Fruit fly (Drosophila melanogaster) whole organism, embryonic: Measurements from ENCODE around the gene Peritrophin-15a.

Experiments
- BEAF-32 ChIP-seq: fragments of 200-800 bp; sonication (Bioruptor generic); optimal IDR thresholded peaks from 3 replicates; lab custom pipeline; 2017; ENCODE audit warnings: missing biosample characterization, missing genetic modification characterization, mild to moderate bottlenecking, moderate library complexity, missing genetic modification reagents
- CG11695 ChIP-seq: fragments of 200-800 bp; sonication (Bioruptor generic); IDR thresholded peaks from 3 replicates; pipeline ENCODE4 v1.3.6; 2022; ENCODE audit warnings: missing biosample characterization, missing genetic modification characterization
- CG13775 ChIP-seq: fragments of 200-800 bp; sonication (Bioruptor generic); optimal IDR thresholded peaks from 3 replicates; lab custom pipeline; 2017; ENCODE audit warnings: missing biosample characterization, mild to moderate bottlenecking, missing genetic modification characterization
- CG1603 ChIP-seq: fragments of 200-800 bp; sonication (Bioruptor generic); optimal IDR thresholded peaks from 2 replicates; lab custom pipeline; 2019; ENCODE audit warnings: missing biosample characterization, mild to moderate bottlenecking, missing genetic modification characterization, moderate library complexity
- CG17186 ChIP-seq: fragments of 200-800 bp; sonication (Bioruptor generic); optimal IDR thresholded peaks from 3 replicates; lab custom pipeline; 2017; ENCODE audit warnings: missing biosample characterization, missing genetic modification reagents, missing genetic modification characterization
- CG17802 ChIP-seq: fragments of 200-800 bp; sonication (Bioruptor generic); optimal IDR thresholded peaks from 2 replicates; lab custom pipeline; 2018; ENCODE audit warnings: missing biosample characterization, mild to moderate bottlenecking, missing genetic modification characterization, moderate library complexity
- CG2120 ChIP-seq: fragments of 200-800 bp; sonication (Bioruptor generic); optimal IDR thresholded peaks from 3 replicates; lab custom pipeline; 2016; ENCODE audit warnings: missing biosample characterization, missing genetic modification characterization
- CG2199 ChIP-seq: fragments of 200-800 bp; sonication (Bioruptor generic); IDR thresholded peaks from 3 replicates; pipeline ENCODE4 v1.3.6; 2022; ENCODE audit warnings: missing biosample characterization, missing genetic modification characterization
- CG34224 ChIP-seq: fragments of 200-800 bp; sonication (Bioruptor generic); IDR thresholded peaks from 3 replicates; pipeline ENCODE4 v1.3.6; 2022; ENCODE audit warnings: missing biosample characterization, missing genetic modification characterization; ENCODE audit not compliant: partially characterized antibody
- CG34376 ChIP-seq: fragments of 200-800 bp; sonication (Bioruptor generic); optimal IDR thresholded peaks from 2 replicates; lab custom pipeline; 2018; ENCODE audit warnings: missing biosample characterization, mild to moderate bottlenecking, missing genetic modification characterization
- CG4424 ChIP-seq: fragments of 200-800 bp; sonication (Bioruptor generic); optimal IDR thresholded peaks from 3 replicates; lab custom pipeline; 2016; ENCODE audit warnings: missing biosample characterization, missing genetic modification characterization
- CG4730 ChIP-seq: fragments of 200-800 bp; sonication (Bioruptor generic); IDR thresholded peaks from 2 replicates; pipeline ENCODE4 v1.3.6; 2022; ENCODE audit warnings: missing biosample characterization, missing genetic modification characterization
- CG5180 ChIP-seq: fragments of 200-800 bp; sonication (Bioruptor generic); optimal IDR thresholded peaks from 3 replicates; lab custom pipeline; 2017; ENCODE audit warnings: missing biosample characterization, missing genetic modification characterization, mild to moderate bottlenecking, moderate library complexity, missing genetic modification reagents
- CG6254 ChIP-seq: fragments of 200-800 bp; sonication (Bioruptor generic); optimal IDR thresholded peaks from 3 replicates; lab custom pipeline; 2017; ENCODE audit warnings: mild to moderate bottlenecking, missing biosample characterization, missing genetic modification reagents, missing genetic modification characterization
- CG6272 ChIP-seq: fragments of 200-800 bp; sonication (Bioruptor generic); IDR thresholded peaks from 2 replicates; pipeline ENCODE4 v1.3.6; 2022; ENCODE audit warnings: missing biosample characterization, missing genetic modification characterization
- CG7357 ChIP-seq: fragments of 200-800 bp; sonication (Bioruptor generic); IDR thresholded peaks from 3 replicates; pipeline ENCODE4 v1.3.6; 2022; ENCODE audit warnings: missing biosample characterization, missing genetic modification characterization
- CG7786 ChIP-seq: fragments of 200-800 bp; sonication (Bioruptor generic); optimal IDR thresholded peaks from 2 replicates; lab custom pipeline; 2016; ENCODE audit warnings: missing biosample characterization, missing genetic modification characterization
- Drgx ChIP-seq: fragments of 200-800 bp; sonication (Bioruptor generic); IDR thresholded peaks from 2 replicates; pipeline ENCODE4 v1.3.6; 2022; ENCODE audit warnings: missing biosample characterization, missing genetic modification characterization
- E2f1 ChIP-seq: fragments of 200-800 bp; sonication (Bioruptor generic); IDR thresholded peaks from 2 replicates; pipeline ENCODE4 v1.3.6; 2022; ENCODE audit warnings: missing biosample characterization, missing genetic modification characterization
- H15 ChIP-seq: fragments of 200-800 bp; sonication (Bioruptor generic); IDR thresholded peaks from 3 replicates; pipeline ENCODE4 v1.3.6; 2022; ENCODE audit warnings: missing biosample characterization, missing genetic modification characterization
- HmgZ ChIP-seq: fragments of 200-800 bp; sonication (Bioruptor generic); optimal IDR thresholded peaks from 2 replicates; lab custom pipeline; 2018; ENCODE audit warnings: missing biosample characterization, mild to moderate bottlenecking, missing genetic modification characterization
- Hr39 ChIP-seq: fragments of >200 bp; optimal IDR thresholded peaks from 2 replicates; lab custom pipeline; 2017
- MBD-R2 ChIP-seq: fragments of 200-800 bp; sonication (Bioruptor generic); IDR thresholded peaks from 2 replicates; pipeline ENCODE4 v1.3.6; 2022; ENCODE audit warnings: missing biosample characterization, missing genetic modification characterization
- Nf-YC ChIP-seq: fragments of 200-800 bp; optimal IDR thresholded peaks from 3 replicates; lab custom pipeline; 2019; ENCODE audit warnings: missing biosample characterization, mild to moderate bottlenecking, missing genetic modification characterization, moderate library complexity
- Sry-β ChIP-seq: fragments of 200-800 bp; sonication (Bioruptor generic); optimal IDR thresholded peaks from 2 replicates; lab custom pipeline; 2018; ENCODE audit warnings: missing biosample characterization, mild to moderate bottlenecking, missing genetic modification characterization, moderate library complexity
- bcd ChIP-seq: fragments of 200-800 bp; sonication (Bioruptor generic); optimal IDR thresholded peaks from 2 replicates; lab custom pipeline; 2017; ENCODE audit warnings: missing biosample characterization, mild to moderate bottlenecking, missing genetic modification characterization
- bowl ChIP-seq: fragments of 200-800 bp; sonication (Bioruptor generic); IDR thresholded peaks from 2 replicates; pipeline ENCODE4 v1.3.6; 2022; ENCODE audit warnings: missing biosample characterization, missing genetic modification characterization
- corto ChIP-seq: fragments of 200-800 bp; sonication (Bioruptor generic); optimal IDR thresholded peaks from 2 replicates; lab custom pipeline; 2016; ENCODE audit warnings: missing biosample characterization, mild to moderate bottlenecking, missing genetic modification characterization, moderate library complexity
- fd96Cb ChIP-seq: fragments of 200-800 bp; sonication (Bioruptor generic); optimal IDR thresholded peaks from 2 replicates; lab custom pipeline; 2018; ENCODE audit warnings: missing biosample characterization, mild to moderate bottlenecking, missing genetic modification characterization, moderate library complexity
- gce ChIP-seq: fragments of 200-800 bp; sonication (Bioruptor generic); IDR thresholded peaks from 3 replicates; pipeline ENCODE4 v1.3.6; 2022; ENCODE audit warnings: missing biosample characterization, missing genetic modification characterization
- grau ChIP-seq: fragments of 200-800 bp; optimal IDR thresholded peaks from 3 replicates; lab custom pipeline; 2019; ENCODE audit warnings: missing biosample characterization, mild to moderate bottlenecking, missing genetic modification characterization, moderate library complexity
- grn ChIP-seq: fragments of 200-800 bp; sonication (Bioruptor generic); optimal IDR thresholded peaks from 3 replicates; lab custom pipeline; 2017; ENCODE audit warnings: missing biosample characterization, missing genetic modification characterization
- gro ChIP-seq: fragments of 200-800 bp; sonication (Bioruptor generic); optimal IDR thresholded peaks from 2 replicates; lab custom pipeline; 2016; ENCODE audit warnings: missing biosample characterization, missing genetic modification characterization
- hbn ChIP-seq: fragments of 200-800 bp; sonication (Bioruptor generic); IDR thresholded peaks from 2 replicates; pipeline ENCODE4 v1.3.6; 2022; ENCODE audit warnings: missing biosample characterization, missing genetic modification characterization; ENCODE audit not compliant: partially characterized antibody
- lbe ChIP-seq: fragments of 200-800 bp; sonication (Bioruptor generic); optimal IDR thresholded peaks from 2 replicates; lab custom pipeline; 2016; ENCODE audit warnings: missing biosample characterization, mild to moderate bottlenecking, missing genetic modification characterization
- lola ChIP-seq, 3 experiments: fragments of >200 bp in 2 of 3; fragments of 200-800 bp in 1 of 3; sonication (Bioruptor generic) in 1 of 3; optimal IDR thresholded peaks; 2 replicates each; lab custom pipeline; 2017 to 2019; ENCODE audit warnings: missing biosample characterization in 3 of 3, missing genetic modification characterization in 3 of 3, mild to moderate bottlenecking in 1 of 3, moderate library complexity in 1 of 3
- oc ChIP-seq: fragments of 200-800 bp; sonication (Bioruptor generic); optimal IDR thresholded peaks from 2 replicates; lab custom pipeline; 2018; ENCODE audit warnings: missing biosample characterization, mild to moderate bottlenecking, missing genetic modification characterization, moderate library complexity
- odd ChIP-seq: fragments of 200-800 bp; sonication (Bioruptor generic); optimal IDR thresholded peaks from 2 replicates; lab custom pipeline; 2017; ENCODE audit warnings: missing biosample characterization, mild to moderate bottlenecking, missing genetic modification characterization
- onecut ChIP-seq: fragments of 200-800 bp; sonication (Bioruptor generic); IDR thresholded peaks from 2 replicates; pipeline ENCODE4 v1.3.6; 2022; ENCODE audit warnings: missing biosample characterization, missing genetic modification characterization
- peb ChIP-seq: fragments of 200-800 bp; sonication (Bioruptor generic); IDR thresholded peaks from 2 replicates; pipeline ENCODE4 v1.3.6; 2022; ENCODE audit warnings: missing biosample characterization, missing genetic modification characterization
- pzg ChIP-seq: fragments of 200-800 bp; sonication (Bioruptor generic); optimal IDR thresholded peaks from 3 replicates; lab custom pipeline; 2018; ENCODE audit warnings: missing biosample characterization, mild to moderate bottlenecking, missing genetic modification characterization, moderate library complexity
- salm ChIP-seq: fragments of 200-800 bp; sonication (Bioruptor generic); optimal IDR thresholded peaks from 2 replicates; lab custom pipeline; 2018; ENCODE audit warnings: missing biosample characterization, mild to moderate bottlenecking, missing genetic modification characterization
- sim ChIP-seq: fragments of 200-800 bp; sonication (Bioruptor generic); IDR thresholded peaks from 2 replicates; pipeline ENCODE4 v1.3.6; 2022; ENCODE audit warnings: missing biosample characterization, missing genetic modification characterization
- slp2 ChIP-seq: fragments of 200-800 bp; sonication (Bioruptor generic); optimal IDR thresholded peaks from 2 replicates; lab custom pipeline; 2016; ENCODE audit warnings: missing biosample characterization, missing genetic modification characterization
- ssp ChIP-seq: fragments of 200-800 bp; sonication (Bioruptor generic); IDR thresholded peaks from 2 replicates; pipeline ENCODE4 v1.3.6; 2022; ENCODE audit warnings: missing biosample characterization, missing genetic modification characterization
- trh ChIP-seq: fragments of 200-800 bp; sonication (Bioruptor generic); optimal IDR thresholded peaks from 2 replicates; lab custom pipeline; 2016; ENCODE audit warnings: missing biosample characterization, missing genetic modification characterization
- ttk ChIP-seq: fragments of 200-800 bp; sonication (Bioruptor generic); IDR thresholded peaks from 2 replicates; pipeline ENCODE4 v2.1.2; 2022; ENCODE audit warnings: missing biosample characterization, missing genetic modification characterization
- vfl ChIP-seq: fragments of 200-800 bp; sonication (Bioruptor generic); optimal IDR thresholded peaks from 2 replicates; lab custom pipeline; 2016; ENCODE audit warnings: missing biosample characterization, missing genetic modification characterization
- wor ChIP-seq: fragments of 200-800 bp; sonication (Bioruptor generic); IDR thresholded peaks from 2 replicates; pipeline ENCODE4 v1.3.6; 2022; ENCODE audit warnings: missing biosample characterization, missing genetic modification characterization
- zfh1 ChIP-seq: fragments of 200-800 bp; sonication (Bioruptor generic); IDR thresholded peaks from 3 replicates; pipeline ENCODE4 v1.3.6; 2022; ENCODE audit warnings: missing biosample characterization, missing genetic modification characterization

The Peritrophin-15a gene

DNA sequence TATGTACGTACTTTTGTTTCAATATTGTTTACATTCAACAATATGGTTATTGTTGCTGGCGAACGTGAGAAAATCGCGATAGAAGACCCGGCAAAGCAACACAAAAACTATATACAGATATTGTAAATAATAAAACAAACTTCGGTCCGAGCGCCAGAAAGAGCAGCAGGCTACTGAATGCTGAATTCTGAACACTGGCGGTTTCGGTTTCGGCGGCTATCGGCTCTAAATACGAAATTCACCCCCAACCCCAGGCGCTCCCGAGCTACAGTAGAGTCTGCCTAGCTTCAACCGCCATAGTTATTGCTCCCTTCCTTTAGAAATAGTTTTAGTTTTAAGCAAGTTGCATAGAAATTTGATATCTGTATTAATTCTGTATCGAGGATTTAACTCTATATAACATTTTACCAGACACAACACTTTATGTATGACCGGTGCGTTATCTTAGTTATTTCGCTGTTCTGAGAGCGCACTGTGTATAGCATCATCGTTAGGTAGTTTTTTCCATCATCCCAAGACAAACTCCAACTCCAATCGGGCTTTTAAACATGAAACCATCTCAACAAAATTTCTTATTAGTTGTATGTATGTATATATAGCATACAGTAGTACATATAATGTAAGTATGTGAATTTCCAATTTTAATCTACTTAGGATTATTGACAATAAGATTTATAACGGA is 33.5 kb downstream of the Peritrophin-15a start, which contains the start of gene CG7627 (continued):
- TF ChIP-seq bcd (GFP tag; lab: Kevin White, UChicago) = peak; percentile 72
- no peak for TF ChIP-seq CG17186 (GFP tag; lab: Kevin White, UChicago)
- peak; percentile 58 for TF ChIP-seq CG5180 (GFP tag; lab: Kevin White, UChicago)
- peak; percentile 51 for TF ChIP-seq odd (GFP tag; lab: Kevin White, UChicago)
- TF ChIP-seq CG2199 (GFP tag; lab: Robert Waterston, UW) = no peak
- peak; percentile 65 for TF ChIP-seq peb
- peak; percentile 34 for TF ChIP-seq trh (GFP tag; lab: Kevin White, UChicago)
- TF ChIP-seq BEAF-32 = no peak
- TF ChIP-seq oc = no peak
- TF ChIP-seq CG13775 = peak; percentile 60
- no peak for TF ChIP-seq Sry-β (GFP tag; lab: Kevin White, UChicago)
- no peak; the same call in 2 of the 3 replicates for TF ChIP-seq H15 (GFP tag; lab: Robert Waterston, UW)
- TF ChIP-seq CG4730 (GFP tag; lab: Robert Waterston, UW) = peak; percentile 67
- TF ChIP-seq Drgx (GFP tag; lab: Robert Waterston, UW) = peak; percentile 76
- peak; percentile 98 for TF ChIP-seq grau (tag; lab: Kevin White, UChicago)
- TF ChIP-seq lbe (GFP tag; lab: Kevin White, UChicago) = peak; percentile 65
- TF ChIP-seq MBD-R2 (GFP tag; lab: Robert Waterston, UW) = no peak; the same call in 1 of the 2 replicates
- TF ChIP-seq zfh1 (GFP tag; lab: Robert Waterston, UW) = peak; percentile 82
- TF ChIP-seq grn (GFP tag; lab: Kevin White, UChicago) = peak; percentile 3
- peak; percentile 73; the same call in 2 of the 3 replicates for TF ChIP-seq CG7357 (GFP tag; lab: Robert Waterston, UW)
- TF ChIP-seq CG34376 (GFP tag; lab: Kevin White, UChicago) = peak; percentile 76
- peak; percentile 47 for TF ChIP-seq wor
- peak; percentile 75 for TF ChIP-seq gro
- TF ChIP-seq pzg (GFP tag; lab: Kevin White, UChicago) = peak; percentile 9
- peak; percentile 12 for TF ChIP-seq CG6254 (GFP tag; lab: Kevin White, UChicago)
- peak; percentile 34 for TF ChIP-seq CG17802 (tag; lab: Kevin White, UChicago)
- TF ChIP-seq CG7786 (GFP tag; lab: Kevin White, UChicago) = peak; percentile 87
- peak; percentile 89 for TF ChIP-seq CG2120 (GFP tag; lab: Kevin White, UChicago)
- peak; percentile 46 for TF ChIP-seq HmgZ (tag; lab: Kevin White, UChicago)
- TF ChIP-seq ttk (GFP tag; lab: Robert Waterston, UW) = peak; percentile 72
- TF ChIP-seq E2f1 (GFP tag; lab: Robert Waterston, UW) = peak; percentile 63
- TF ChIP-seq CG6272 (GFP tag; lab: Robert Waterston, UW) = peak; percentile 58
- TF ChIP-seq bowl = no peak
- peak; percentile 12 for TF ChIP-seq slp2 (GFP tag; lab: Kevin White, UChicago)
- TF ChIP-seq ssp (GFP tag; lab: Robert Waterston, UW) = peak; percentile 58
- TF ChIP-seq onecut (GFP tag; lab: Robert Waterston, UW) = peak; percentile 54
- TF ChIP-seq sim (GFP tag; lab: Robert Waterston, UW) = peak; percentile 57
- TF ChIP-seq lola (GFP tag; optimal IDR thresholded peaks at IDR 0.05; lab: Kevin White, UChicago) = peak in 1 of 3 experiments; percentile 43
- TF ChIP-seq CG34224 (GFP tag; lab: Robert Waterston, UW) = no peak
- peak; percentile 55 for TF ChIP-seq Nf-YC
- TF ChIP-seq fd96Cb (tag; lab: Kevin White, UChicago) = peak; percentile 68
- peak; percentile 82 for TF ChIP-seq CG4424 (GFP tag; lab: Kevin White, UChicago)
- no peak for TF ChIP-seq corto (GFP tag; lab: Kevin White, UChicago)
- peak; percentile 72; the same call in 2 of the 3 replicates for TF ChIP-seq CG11695
- peak; percentile 65 for TF ChIP-seq vfl (GFP tag; lab: Kevin White, UChicago)
- TF ChIP-seq hbn (GFP tag; lab: Robert Waterston, UW) = no peak
- peak; percentile 31; the same call in 1 of the 3 replicates for TF ChIP-seq gce (GFP tag; lab: Robert Waterston, UW)
- TF ChIP-seq CG1603 (tag; lab: Kevin White, UChicago) = peak; percentile 80
- no peak for TF ChIP-seq Hr39
- no peak for TF ChIP-seq salm
